Worm (Caenorhabditis elegans) whole organism, L1 larva: ENCODE measurements around the gene F13H8.8.
A peak's percentile ranks its signal among the peaks of the same experiment; 100 is the strongest.

Experiments used
- C04F5.9 ChIP-seq: sonication (generic microtip); optimal IDR thresholded peaks from 2 replicates; lab custom pipeline; 2016; ENCODE audit warnings: missing genetic modification characterization, missing compliant biosample characterization
- C16A3.4 ChIP-seq: fragments of 150-350 bp; optimal IDR thresholded peaks from 2 replicates; lab custom pipeline; 2014; ENCODE audit warnings: missing biosample characterization, missing genetic modification characterization
- F16B12.6 ChIP-seq: fragments of 150-350 bp; optimal IDR thresholded peaks from 2 replicates; lab custom pipeline; 2014; ENCODE audit warnings: missing biosample characterization, missing genetic modification characterization
- Y116A8C.19 ChIP-seq: sonication (generic microtip); optimal IDR thresholded peaks from 2 replicates; lab custom pipeline; 2016; ENCODE audit warnings: missing compliant biosample characterization, missing genetic modification characterization, borderline replicate concordance
- aha-1 ChIP-seq: fragments of 150-350 bp; optimal IDR thresholded peaks from 2 replicates; lab custom pipeline; 2014; ENCODE audit warnings: missing biosample characterization, missing genetic modification characterization
- blmp-1 ChIP-seq: fragments of 150-350 bp; optimal IDR thresholded peaks from 2 replicates; lab custom pipeline; 2014; ENCODE audit warnings: missing biosample characterization, missing genetic modification characterization
- ceh-63 ChIP-seq: fragments of 200-800 bp; sonication (Bioruptor generic); optimal IDR thresholded peaks from 2 replicates; lab custom pipeline; 2018; ENCODE audit warnings: mild to moderate bottlenecking, missing genetic modification characterization, missing compliant biosample characterization
- ceh-82 ChIP-seq, 3 experiments: fragments of 150-350 bp in 1 of 3; sonication (generic microtip) in 2 of 3; optimal IDR thresholded peaks; 2 replicates each; lab custom pipeline; 2014 to 2017; ENCODE audit warnings: missing biosample characterization in 3 of 3, missing genetic modification characterization in 3 of 3
- ceh-88 ChIP-seq: fragments of 200-800 bp; sonication (Bioruptor generic); IDR thresholded peaks from 2 replicates; pipeline ENCODE4 v1.3.6; 2022; ENCODE audit warnings: missing genetic modification characterization, missing compliant biosample characterization
- ceh-90 ChIP-seq: sonication (generic microtip); optimal IDR thresholded peaks from 2 replicates; lab custom pipeline; 2016; ENCODE audit warnings: missing genetic modification characterization, missing compliant biosample characterization
- ces-1 ChIP-seq: fragments of 150-350 bp; optimal IDR thresholded peaks from 2 replicates; lab custom pipeline; 2014; ENCODE audit warnings: missing biosample characterization, missing genetic modification reagents, missing genetic modification characterization
- dpl-1 ChIP-seq, 3 experiments: fragments of 150-350 bp in 2 of 3; sonication (generic microtip) in 1 of 3; optimal IDR thresholded peaks; 2 replicates each; lab custom pipeline; 2014 to 2017; ENCODE audit warnings: missing biosample characterization in 3 of 3, missing genetic modification characterization in 3 of 3, missing genetic modification reagents in 3 of 3
- dsc-1 ChIP-seq: sonication (generic microtip); optimal IDR thresholded peaks from 2 replicates; lab custom pipeline; 2016; ENCODE audit warnings: mild to moderate bottlenecking, missing genetic modification characterization, missing compliant biosample characterization
- efl-1 ChIP-seq, 4 experiments: fragments of 150-350 bp; optimal IDR thresholded peaks in 3 of 4; peaks in 1 of 4; 1 replicate in 1 of 4; 2 replicates in 3 of 4; lab custom pipeline; 2014; ENCODE audit warnings: missing biosample characterization in 2 of 4, missing genetic modification characterization in 2 of 4, missing genetic modification reagents in 2 of 4
- efl-3 ChIP-seq: fragments of 200-800 bp; sonication (Bioruptor generic); optimal IDR thresholded peaks from 2 replicates; lab custom pipeline; 2018; ENCODE audit warnings: mild to moderate bottlenecking, missing genetic modification characterization, missing compliant biosample characterization
- elt-2 ChIP-seq: sonication (generic microtip); optimal IDR thresholded peaks from 2 replicates; lab custom pipeline; 2016; ENCODE audit warnings: missing genetic modification characterization, mild to moderate bottlenecking, inconsistent platforms, missing compliant biosample characterization, missing genetic modification reagents
- elt-3 ChIP-seq, 6 experiments: fragments of 150-350 bp in 1 of 6; sonication (generic microtip); optimal IDR thresholded peaks; 2 replicates each; lab custom pipeline; 2017 to 2018; ENCODE audit warnings: missing biosample characterization in 6 of 6, missing genetic modification characterization in 6 of 6, inconsistent platforms in 1 of 6
- fkh-4 ChIP-seq: sonication (generic microtip); optimal IDR thresholded peaks from 2 replicates; lab custom pipeline; 2016; ENCODE audit warnings: missing compliant biosample characterization, missing genetic modification characterization, borderline replicate concordance
- grh-1 ChIP-seq: fragments of 200-800 bp; sonication (Bioruptor generic); IDR thresholded peaks from 2 replicates; pipeline ENCODE4 v1.3.6; 2022; ENCODE audit warnings: missing genetic modification reagents, missing genetic modification characterization, missing compliant biosample characterization
- hlh-4 ChIP-seq: sonication (generic microtip); optimal IDR thresholded peaks from 2 replicates; lab custom pipeline; 2016; ENCODE audit warnings: mild to moderate bottlenecking, missing genetic modification characterization, missing compliant biosample characterization
- hpl-2 ChIP-seq: fragments of 150-350 bp; optimal IDR thresholded peaks from 2 replicates; lab custom pipeline; 2014; ENCODE audit warnings: missing biosample characterization, missing genetic modification reagents, missing genetic modification characterization
- irx-1 ChIP-seq: sonication (generic microtip); optimal IDR thresholded peaks from 2 replicates; lab custom pipeline; 2016; ENCODE audit warnings: missing genetic modification characterization, missing compliant biosample characterization
- lin-14 ChIP-seq: fragments of 200-800 bp; sonication (Bioruptor generic); optimal IDR thresholded peaks from 2 replicates; lab custom pipeline; 2018; ENCODE audit warnings: mild to moderate bottlenecking, missing genetic modification characterization, moderate library complexity, missing compliant biosample characterization
- lin-15B ChIP-seq: fragments of 150-350 bp; sonication (generic microtip); optimal IDR thresholded peaks from 3 replicates; lab custom pipeline; 2014; ENCODE audit warnings: missing biosample characterization, missing genetic modification characterization
- lin-35 ChIP-seq, 2 experiments: fragments of 150-350 bp; optimal IDR thresholded peaks; 2 replicates each; lab custom pipeline; 2014; ENCODE audit warnings: missing biosample characterization in 2 of 2, missing genetic modification characterization in 2 of 2, missing genetic modification reagents in 2 of 2
- lsy-2 ChIP-seq, 2 experiments: fragments of 150-350 bp; optimal IDR thresholded peaks; 2 replicates each; lab custom pipeline; 2014; ENCODE audit warnings: missing biosample characterization in 2 of 2, missing genetic modification characterization in 2 of 2
- mab-9 ChIP-seq: fragments of 200-800 bp; sonication (Bioruptor generic); IDR thresholded peaks from 2 replicates; pipeline ENCODE4 v1.3.6; 2022; ENCODE audit warnings: missing genetic modification reagents, missing genetic modification characterization, missing compliant biosample characterization
- mdl-1 ChIP-seq, 2 experiments: fragments of 150-350 bp; optimal IDR thresholded peaks; 2 replicates each; lab custom pipeline; 2014 to 2017; ENCODE audit warnings: missing biosample characterization in 2 of 2, missing genetic modification characterization in 2 of 2, inconsistent platforms in 1 of 2
- mef-2 ChIP-seq: fragments of 150-350 bp; optimal IDR thresholded peaks from 2 replicates; lab custom pipeline; 2014; ENCODE audit warnings: missing biosample characterization, missing genetic modification characterization
- mep-1 ChIP-seq: fragments of 150-350 bp; optimal IDR thresholded peaks from 2 replicates; lab custom pipeline; 2014; ENCODE audit warnings: missing biosample characterization, missing genetic modification characterization
- nhr-11 ChIP-seq: fragments of 150-350 bp; optimal IDR thresholded peaks from 2 replicates; lab custom pipeline; 2014; ENCODE audit warnings: missing biosample characterization, missing genetic modification characterization
- nhr-19 ChIP-seq: fragments of 200-800 bp; sonication (Bioruptor generic); conservative IDR thresholded peaks from 2 replicates; pipeline ENCODE4 v1.3.6; 2022; ENCODE audit warnings: missing genetic modification characterization, missing compliant biosample characterization
- nhr-237 ChIP-seq: fragments of 150-350 bp; optimal IDR thresholded peaks from 2 replicates; lab custom pipeline; 2014; ENCODE audit warnings: missing biosample characterization, missing genetic modification characterization
- nhr-28 ChIP-seq: fragments of 150-350 bp; optimal IDR thresholded peaks from 2 replicates; lab custom pipeline; 2014; ENCODE audit warnings: missing biosample characterization, missing genetic modification characterization
- nhr-47 ChIP-seq: sonication (generic microtip); optimal IDR thresholded peaks from 2 replicates; lab custom pipeline; 2016; ENCODE audit warnings: mild to moderate bottlenecking, missing genetic modification characterization, moderate library complexity, missing compliant biosample characterization
- nhr-71 ChIP-seq: sonication (generic microtip); optimal IDR thresholded peaks from 2 replicates; lab custom pipeline; 2016; ENCODE audit warnings: mild to moderate bottlenecking, missing genetic modification characterization, moderate library complexity, missing compliant biosample characterization
- nhr-76 ChIP-seq: sonication (generic microtip); optimal IDR thresholded peaks from 2 replicates; lab custom pipeline; 2017; ENCODE audit warnings: missing biosample characterization, missing genetic modification characterization
- nhr-84 ChIP-seq: sonication (generic microtip); optimal IDR thresholded peaks from 2 replicates; lab custom pipeline; 2017; ENCODE audit warnings: missing biosample characterization, missing genetic modification characterization
- pqm-1 ChIP-seq: sonication (generic microtip); optimal IDR thresholded peaks from 3 replicates; lab custom pipeline; 2017; ENCODE audit warnings: missing biosample characterization, missing genetic modification characterization
- rnt-1 ChIP-seq: sonication (generic microtip); optimal IDR thresholded peaks from 2 replicates; lab custom pipeline; 2016; ENCODE audit warnings: mild to moderate bottlenecking, missing genetic modification characterization, moderate library complexity, missing compliant biosample characterization
- snpc-4 ChIP-seq: fragments of 150-350 bp; optimal IDR thresholded peaks from 2 replicates; lab custom pipeline; 2014; ENCODE audit warnings: missing biosample characterization, missing genetic modification characterization
- snu-23 ChIP-seq: sonication (generic microtip); optimal IDR thresholded peaks from 2 replicates; lab custom pipeline; 2016; ENCODE audit warnings: missing genetic modification characterization, missing compliant biosample characterization
- sox-4 ChIP-seq: sonication (generic microtip); optimal IDR thresholded peaks from 2 replicates; lab custom pipeline; 2016; ENCODE audit warnings: missing genetic modification characterization, missing compliant biosample characterization
- sptf-1 ChIP-seq: fragments of 150-350 bp; optimal IDR thresholded peaks from 2 replicates; lab custom pipeline; 2014; ENCODE audit warnings: missing biosample characterization, missing genetic modification characterization
- swsn-7 ChIP-seq: sonication (generic microtip); optimal IDR thresholded peaks from 2 replicates; lab custom pipeline; 2016; ENCODE audit warnings: missing genetic modification characterization, missing compliant biosample characterization
- tbx-2 ChIP-seq: sonication (generic microtip); optimal IDR thresholded peaks from 2 replicates; lab custom pipeline; 2016; ENCODE audit warnings: missing genetic modification characterization, missing compliant biosample characterization
- tlp-1 ChIP-seq: fragments of 150-350 bp; optimal IDR thresholded peaks from 2 replicates; lab custom pipeline; 2014; ENCODE audit warnings: missing biosample characterization, missing genetic modification characterization
- unc-30 ChIP-seq: sonication (generic microtip); optimal IDR thresholded peaks from 2 replicates; lab custom pipeline; 2017; ENCODE audit warnings: missing biosample characterization, missing genetic modification characterization
- unc-86 ChIP-seq: sonication (generic microtip); optimal IDR thresholded peaks from 2 replicates; lab custom pipeline; 2016; ENCODE audit warnings: missing genetic modification characterization, missing compliant biosample characterization
- unc-98 ChIP-seq: fragments of 200-800 bp; sonication (Bioruptor generic); IDR thresholded peaks from 2 replicates; pipeline ENCODE4 v1.3.6; 2022; ENCODE audit warnings: missing genetic modification characterization, missing compliant biosample characterization
- vab-15 ChIP-seq: sonication (generic microtip); optimal IDR thresholded peaks from 2 replicates; lab custom pipeline; 2017; ENCODE audit warnings: missing genotype, mild to moderate bottlenecking, missing genetic modification characterization, missing compliant biosample characterization
- zag-1 ChIP-seq: fragments of 150-350 bp; optimal IDR thresholded peaks from 2 replicates; lab custom pipeline; 2014; ENCODE audit warnings: missing biosample characterization, missing genetic modification characterization
- zip-4 ChIP-seq: fragments of 200-800 bp; sonication (Bioruptor generic); optimal IDR thresholded peaks from 2 replicates; lab custom pipeline; 2018; ENCODE audit warnings: mild to moderate bottlenecking, missing genetic modification characterization, moderate library complexity, missing compliant biosample characterization
- ztf-4 ChIP-seq: fragments of 150-350 bp; optimal IDR thresholded peaks from 2 replicates; lab custom pipeline; 2014; ENCODE audit warnings: missing biosample characterization, missing genetic modification characterization

Gene F13H8.8

DNA sequence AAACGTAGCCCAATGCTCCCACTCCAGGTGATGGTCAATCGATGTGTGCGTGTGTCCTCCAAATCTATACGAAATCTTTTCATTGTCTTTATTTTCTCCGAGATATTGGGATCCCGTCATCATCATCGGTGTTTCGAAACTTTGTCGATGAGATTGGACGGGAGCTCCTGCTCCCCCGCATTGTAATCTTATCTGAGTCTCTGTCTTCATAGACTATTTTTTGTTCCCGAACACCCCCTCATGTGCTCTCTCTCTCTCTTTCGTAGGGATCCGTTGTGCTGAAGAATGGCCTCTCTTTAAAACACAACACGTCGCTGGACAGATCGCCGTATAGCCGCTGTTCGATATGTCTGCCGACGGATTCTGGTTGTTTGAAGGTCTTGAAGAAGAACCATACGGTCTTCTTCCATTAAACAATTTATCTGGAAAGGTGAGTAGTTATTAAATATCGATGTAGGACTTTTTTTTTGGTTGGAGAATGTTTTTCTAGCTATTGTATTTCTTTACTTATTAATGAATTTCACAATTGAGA is 35.4 kb upstream of the F13H8.8 start, which contains the start of gene C29F5.1:
TSS of gene C29F5.1 (plus strand) at position 317 of the 532 bp plus-strand sequence.
- TF ChIP-seq grh-1 (GFP tag; lab: Robert Waterston, UW) (no peak), Y116A8C.19 (tag; lab: Kevin White, UChicago) (no peak), ceh-90 (tag; lab: Kevin White, UChicago) (no peak), unc-98 (no peak), nhr-28 (tag; lab: Kevin White, UChicago) (no peak), aha-1 (no peak), vab-15 (no peak), efl-1 (optimal IDR thresholded peaks at IDR 0.05; lab: Kevin White, UChicago) (no peak), efl-1 (GFP tag; optimal IDR thresholded peaks at IDR 0.05 in 1 of 2; lab: Kevin White, UChicago) (peak in 1 of 2 experiments; percentile 92), lin-35 (GFP tag; optimal IDR thresholded peaks at IDR 0.05; lab: Kevin White, UChicago) (no peak), C04F5.9 (tag; lab: Kevin White, UChicago) (no peak), snpc-4 (tag; lab: Kevin White, UChicago) (no peak), nhr-71 (peak; percentile 43), C16A3.4 (tag; lab: Kevin White, UChicago) (no peak), fkh-4 (tag; lab: Kevin White, UChicago) (no peak), nhr-84 (no peak), elt-2 (tag; lab: Kevin White, UChicago) (no peak), irx-1 (tag; lab: Kevin White, UChicago) (no peak), nhr-76 (no peak), lsy-2 (tag; optimal IDR thresholded peaks at IDR 0.05; lab: Kevin White, UChicago) (peak in 1 of 2 experiments; percentile 2), nhr-19 (GFP tag; lab: Robert Waterston, UW) (no peak), blmp-1 (tag; lab: Kevin White, UChicago) (no peak), mef-2 (tag; lab: Kevin White, UChicago) (no peak), mab-9 (no peak), unc-30 (tag; lab: Kevin White, UChicago) (no peak), lin-15B (tag; lab: Kevin White, UChicago) (no peak), nhr-47 (tag; lab: Kevin White, UChicago) (no peak), F16B12.6 (tag; lab: Kevin White, UChicago) (no peak), rnt-1 (tag; lab: Kevin White, UChicago) (peak; percentile 50), dpl-1 (GFP tag; optimal IDR thresholded peaks at IDR 0.05; lab: Kevin White, UChicago) (no peak), lin-14 (peak; percentile 89), ceh-88 (GFP tag; lab: Robert Waterston, UW) (no peak), swsn-7 (tag; lab: Kevin White, UChicago) (no peak), ces-1 (GFP tag; lab: Kevin White, UChicago) (no peak), tbx-2 (tag; lab: Kevin White, UChicago) (no peak), dsc-1 (tag; lab: Kevin White, UChicago) (peak; percentile 34), hlh-4 (tag; lab: Kevin White, UChicago) (no peak), tlp-1 (tag; lab: Kevin White, UChicago) (no peak), pqm-1 (tag; lab: Kevin White, UChicago) (no peak), nhr-237 (tag; lab: Kevin White, UChicago) (no peak), sox-4 (tag; lab: Kevin White, UChicago) (no peak), snu-23 (GFP tag; lab: Kevin White, UChicago) (peak; percentile 20), mdl-1 (tag; optimal IDR thresholded peaks at IDR 0.05; lab: Kevin White, UChicago) (peak in 1 of 2 experiments; percentile 0), elt-3 (tag; optimal IDR thresholded peaks at IDR 0.05; lab: Kevin White, UChicago) (no peak), efl-3 (GFP tag; lab: Kevin White, UChicago) (no peak), sptf-1 (tag; lab: Kevin White, UChicago) (no peak), ceh-82 (tag; optimal IDR thresholded peaks at IDR 0.05; lab: Kevin White, UChicago) (no peak), mep-1 (tag; lab: Kevin White, UChicago) (no peak), ceh-63 (GFP tag; lab: Kevin White, UChicago) (no peak), ztf-4 (tag; lab: Kevin White, UChicago) (no peak), zip-4 (no peak), unc-86 (tag; lab: Kevin White, UChicago) (no peak), hpl-2 (GFP tag; lab: Kevin White, UChicago) (no peak), zag-1 (no peak), nhr-11 (tag; lab: Kevin White, UChicago) (no peak)
